Fruit fly (Drosophila melanogaster) whole organism, prepupa: ENCODE results near the gene CG5157.

ENCODE experiments used
- Blimp-1 ChIP-seq: fragments of 200-800 bp; sonication (Bioruptor generic); optimal IDR thresholded peaks from 3 replicates; lab custom pipeline; 2017; ENCODE audit warnings: missing biosample characterization, missing genetic modification characterization, mild to moderate bottlenecking, moderate library complexity, missing genetic modification reagents
- CG11294 ChIP-seq: fragments of 200-800 bp; sonication (Bioruptor generic); IDR thresholded peaks from 2 replicates; pipeline ENCODE4 v1.3.6; 2022; ENCODE audit warnings: missing biosample characterization, missing genetic modification characterization
- CG11762 ChIP-seq: fragments of 200-800 bp; sonication (Bioruptor generic); optimal IDR thresholded peaks from 3 replicates; lab custom pipeline; 2016; ENCODE audit warnings: missing biosample characterization, missing genetic modification characterization; ENCODE audit not compliant: insufficient read depth
- pdm3 ChIP-seq: fragments of 200-800 bp; sonication (Bioruptor generic); optimal IDR thresholded peaks from 3 replicates; lab custom pipeline; 2016; ENCODE audit warnings: missing biosample characterization, missing genetic modification characterization

DNA sequence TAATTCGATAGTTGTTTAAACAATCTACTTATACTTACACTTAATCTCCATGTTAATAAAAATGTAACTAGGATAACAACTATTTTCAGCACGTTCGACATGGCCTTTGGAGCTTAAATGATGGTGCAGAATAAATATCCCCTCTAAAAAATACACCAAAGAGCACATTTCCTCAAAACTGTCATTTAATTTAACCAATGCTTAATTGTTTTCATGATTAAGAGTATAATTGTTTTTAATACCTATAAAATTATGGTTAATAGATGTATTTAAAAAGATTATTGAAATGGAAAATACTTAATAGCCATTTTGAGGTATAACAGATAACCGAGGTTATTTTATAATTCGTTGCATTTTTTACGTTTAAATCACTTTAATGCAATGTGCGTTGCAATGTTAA is 33.6 kb upstream of the CG5157 start, which contains the start of gene CG33795:
- TF ChIP-seq CG11294 (GFP tag; lab: Robert Waterston, UW) (no peak), CG11762 (no peak), pdm3 (GFP tag; lab: Kevin White, UChicago) (no peak), Blimp-1 (GFP tag; lab: Kevin White, UChicago) (no peak)
